Worm (Caenorhabditis elegans): ENCODE data around the gene ZK1290.5.

The ZK1290.5 gene

ce11 chrII:7544782-7545181 lies 15.3 kb downstream of the ZK1290.5 start:
- TF ChIP-seq flt-1 (GFP tag; IDR thresholded peaks at IDR 0.05) (no peak), ref-1 (GFP tag; conservative IDR thresholded peaks at IDR 0.05) (no peak), T22C8.4 (GFP tag; IDR thresholded peaks at IDR 0.05) (no peak)

ce11 chrII:7545364-7545763 lies 15.9 kb downstream of the ZK1290.5 start:
- no peak for TF ChIP-seq med-1 (GFP tag; optimal IDR thresholded peaks at IDR 0.05; ENCODE audit: insufficient read depth)
- no peak for TF ChIP-seq tab-1 (GFP tag; IDR thresholded peaks at IDR 0.05)
- no peak for TF ChIP-seq cog-1 (tag; optimal IDR thresholded peaks at IDR 0.05)
- TF ChIP-seq klf-2 (GFP tag; conservative IDR thresholded peaks at IDR 0.05) = no peak
- no peak for TF ChIP-seq ztf-23 (GFP tag; IDR thresholded peaks at IDR 0.05)
- no peak for TF ChIP-seq T22C8.4 (GFP tag; IDR thresholded peaks at IDR 0.05)
- no peak for TF ChIP-seq ref-1 (GFP tag; conservative IDR thresholded peaks at IDR 0.05)
- no peak for TF ChIP-seq flt-1 (GFP tag; IDR thresholded peaks at IDR 0.05)
- no peak for TF ChIP-seq ztf-29 (GFP tag; IDR thresholded peaks at IDR 0.05)

- TF ChIP-seq flt-1 (GFP tag; IDR thresholded peaks at IDR 0.05) (no peak), cog-1 (tag; optimal IDR thresholded peaks at IDR 0.05) (no peak)
Observed at ce11 chrII:7547269-7547668, 17.8 kb downstream of the ZK1290.5 start.

- TF ChIP-seq klf-2 (GFP tag; conservative IDR thresholded peaks at IDR 0.05) = no peak
- TF ChIP-seq cog-1 (tag; optimal IDR thresholded peaks at IDR 0.05) = no peak
- TF ChIP-seq ztf-23 (GFP tag; IDR thresholded peaks at IDR 0.05) = no peak
- TF ChIP-seq flt-1 (GFP tag; IDR thresholded peaks at IDR 0.05) = no peak
- no peak for TF ChIP-seq tab-1 (GFP tag; IDR thresholded peaks at IDR 0.05)
- TF ChIP-seq T22C8.4 (GFP tag; IDR thresholded peaks at IDR 0.05) = no peak
- no peak for TF ChIP-seq med-1 (GFP tag; optimal IDR thresholded peaks at IDR 0.05; ENCODE audit: insufficient read depth)
- TF ChIP-seq ref-1 (GFP tag; conservative IDR thresholded peaks at IDR 0.05) = no peak
- no peak for TF ChIP-seq ztf-29 (GFP tag; IDR thresholded peaks at IDR 0.05)
Observed at ce11 chrII:7548044-7548443, 18.6 kb downstream of the ZK1290.5 start, which contains the start of gene fbxa-224. Gene fbxa-224 (minus strand): TSS chrII:7548144.

- no peak for TF ChIP-seq T22C8.4 (GFP tag; IDR thresholded peaks at IDR 0.05)
- TF ChIP-seq ref-1 (GFP tag; conservative IDR thresholded peaks at IDR 0.05) = no peak
- TF ChIP-seq flt-1 (GFP tag; IDR thresholded peaks at IDR 0.05) = no peak
- no peak for TF ChIP-seq tab-1 (GFP tag; IDR thresholded peaks at IDR 0.05)
- TF ChIP-seq ztf-23 (GFP tag; IDR thresholded peaks at IDR 0.05) = no peak
Observed at ce11 chrII:7549035-7549434, 19.6 kb downstream of the ZK1290.5 start, which contains the start of gene tph-1. Gene tph-1 (plus strand): TSS chrII:7549335.

ce11 chrII:7553806-7554205 lies 24.4 kb downstream of the ZK1290.5 start, which contains the start of gene ZK1290.10:
Gene ZK1290.10 (minus strand): TSS chrII:7553906.
- TF ChIP-seq tab-1 (GFP tag; IDR thresholded peaks at IDR 0.05) = no peak
- no peak for TF ChIP-seq ref-1 (GFP tag; conservative IDR thresholded peaks at IDR 0.05)
- TF ChIP-seq cog-1 (tag; optimal IDR thresholded peaks at IDR 0.05) = no peak
- no peak for TF ChIP-seq med-1 (GFP tag; optimal IDR thresholded peaks at IDR 0.05; ENCODE audit: insufficient read depth)

- TF ChIP-seq med-1 (GFP tag; optimal IDR thresholded peaks at IDR 0.05; ENCODE audit: insufficient read depth) = no peak
- TF ChIP-seq ref-1 (GFP tag; conservative IDR thresholded peaks at IDR 0.05) = no peak
- no peak for TF ChIP-seq ztf-29 (GFP tag; IDR thresholded peaks at IDR 0.05)
- TF ChIP-seq T22C8.4 (GFP tag; IDR thresholded peaks at IDR 0.05) = no peak
- TF ChIP-seq flt-1 (GFP tag; IDR thresholded peaks at IDR 0.05) = no peak
- TF ChIP-seq ztf-23 (GFP tag; IDR thresholded peaks at IDR 0.05) = no peak
- no peak for TF ChIP-seq tab-1 (GFP tag; IDR thresholded peaks at IDR 0.05)
- TF ChIP-seq cog-1 (tag; optimal IDR thresholded peaks at IDR 0.05) = no peak
- TF ChIP-seq klf-2 (GFP tag; conservative IDR thresholded peaks at IDR 0.05) = no peak
Observed at ce11 chrII:7554716-7555247, 25.3 kb downstream of the ZK1290.5 start.

- TF ChIP-seq med-1 (GFP tag; optimal IDR thresholded peaks at IDR 0.05; ENCODE audit: insufficient read depth) (no peak), ref-1 (GFP tag; conservative IDR thresholded peaks at IDR 0.05) (no peak), tab-1 (GFP tag; IDR thresholded peaks at IDR 0.05) (no peak), T22C8.4 (GFP tag; IDR thresholded peaks at IDR 0.05) (no peak), flt-1 (GFP tag; IDR thresholded peaks at IDR 0.05) (no peak), ztf-29 (GFP tag; IDR thresholded peaks at IDR 0.05) (no peak), klf-2 (GFP tag; conservative IDR thresholded peaks at IDR 0.05) (no peak), cog-1 (tag; optimal IDR thresholded peaks at IDR 0.05) (no peak), ztf-23 (GFP tag; IDR thresholded peaks at IDR 0.05) (no peak)
Observed at ce11 chrII:7555454-7555853, 26.0 kb downstream of the ZK1290.5 start, which contains the start of gene ZK1290.14. Gene ZK1290.14 (minus strand): TSS chrII:7555592.

- TF ChIP-seq ztf-29 (GFP tag; IDR thresholded peaks at IDR 0.05) (no peak), med-1 (GFP tag; optimal IDR thresholded peaks at IDR 0.05; ENCODE audit: insufficient read depth) (no peak), klf-2 (GFP tag; conservative IDR thresholded peaks at IDR 0.05) (no peak), T22C8.4 (GFP tag; IDR thresholded peaks at IDR 0.05) (no peak), flt-1 (GFP tag; IDR thresholded peaks at IDR 0.05) (no peak), ztf-23 (GFP tag; IDR thresholded peaks at IDR 0.05) (no peak), cog-1 (tag; optimal IDR thresholded peaks at IDR 0.05) (no peak), ref-1 (GFP tag; conservative IDR thresholded peaks at IDR 0.05) (no peak), tab-1 (GFP tag; IDR thresholded peaks at IDR 0.05) (no peak)
Observed at ce11 chrII:7557981-7558380, 28.5 kb downstream of the ZK1290.5 start.

- TF ChIP-seq tab-1 (GFP tag; IDR thresholded peaks at IDR 0.05) (no peak), klf-2 (GFP tag; conservative IDR thresholded peaks at IDR 0.05) (no peak), ref-1 (GFP tag; conservative IDR thresholded peaks at IDR 0.05) (no peak), cog-1 (tag; optimal IDR thresholded peaks at IDR 0.05) (no peak), med-1 (GFP tag; optimal IDR thresholded peaks at IDR 0.05; ENCODE audit: insufficient read depth) (no peak), ztf-23 (GFP tag; IDR thresholded peaks at IDR 0.05) (no peak), T22C8.4 (GFP tag; IDR thresholded peaks at IDR 0.05) (no peak), flt-1 (GFP tag; IDR thresholded peaks at IDR 0.05) (no peak), ztf-29 (GFP tag; IDR thresholded peaks at IDR 0.05) (no peak)
Observed at ce11 chrII:7558864-7559263, 29.4 kb downstream of the ZK1290.5 start.

Measured in whole organism, midembryonic.